Worm (Caenorhabditis elegans) whole organism, mixed stage, embryonic: ENCODE data around the gene srx-76.

Experiments
- M03D4.4 ChIP-seq: sonication (generic microtip); optimal IDR thresholded peaks from 2 replicates; lab custom pipeline; 2017; ENCODE audit warnings: mild to moderate bottlenecking, missing genetic modification characterization, missing compliant biosample characterization
- elt-1 ChIP-seq: sonication (generic microtip); optimal IDR thresholded peaks from 2 replicates; lab custom pipeline; 2017; ENCODE audit warnings: missing genetic modification characterization, mild to moderate bottlenecking, missing compliant biosample characterization, antibody characterized with exemption, moderate library complexity, borderline replicate concordance; ENCODE audit not compliant: insufficient read depth
- elt-3 ChIP-seq: fragments of 150-350 bp; optimal IDR thresholded peaks from 2 replicates; lab custom pipeline; 2014; ENCODE audit warnings: missing biosample characterization, missing genetic modification characterization
- ham-2 ChIP-seq: fragments of 200-800 bp; sonication (Bioruptor generic); optimal IDR thresholded peaks from 2 replicates; lab custom pipeline; 2018; ENCODE audit warnings: mild to moderate bottlenecking, missing genetic modification characterization, missing compliant biosample characterization
- nhr-12 ChIP-seq: fragments of 150-350 bp; optimal IDR thresholded peaks from 2 replicates; lab custom pipeline; 2014; ENCODE audit warnings: missing biosample characterization, missing genetic modification characterization
- nhr-237 ChIP-seq: fragments of 150-350 bp; optimal IDR thresholded peaks from 2 replicates; lab custom pipeline; 2014; ENCODE audit warnings: missing biosample characterization, missing genetic modification characterization
- pha-4 ChIP-seq: fragments of 150-350 bp; optimal IDR thresholded peaks from 2 replicates; lab custom pipeline; 2018; ENCODE audit warnings: missing biosample characterization, missing genetic modification reagents, missing genetic modification characterization
- snpc-4 ChIP-seq: fragments of 150-350 bp; optimal IDR thresholded peaks from 2 replicates; lab custom pipeline; 2014; ENCODE audit warnings: missing biosample characterization, missing genetic modification characterization
- unc-62 ChIP-seq: fragments of 150-350 bp; optimal IDR thresholded peaks from 2 replicates; lab custom pipeline; 2014; ENCODE audit warnings: missing biosample characterization, missing genetic modification reagents, missing genetic modification characterization

DNA sequence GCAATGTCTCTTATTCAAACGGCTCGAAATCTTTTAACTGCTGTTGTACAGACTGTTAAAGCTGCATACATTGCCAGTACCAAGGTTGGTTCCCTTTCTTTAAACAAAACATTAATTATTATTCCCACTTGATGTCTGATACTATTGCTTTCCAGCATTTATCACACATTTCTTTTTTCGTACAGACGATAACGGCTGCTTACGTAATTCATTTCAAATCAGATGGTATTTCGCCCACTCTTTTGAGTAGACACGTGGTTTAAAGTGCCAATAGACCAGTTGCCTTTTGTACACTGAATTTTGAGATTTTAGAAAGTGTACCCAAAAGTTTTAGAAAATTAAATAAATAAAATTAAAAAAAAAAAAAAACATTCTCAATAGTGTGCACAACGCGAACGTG, 42.2 kb upstream of the srx-76 start:
- TF ChIP-seq ham-2 (GFP tag; lab: Kevin White, UChicago), result no peak
- TF ChIP-seq elt-1, result no peak
- no peak for TF ChIP-seq snpc-4 (tag; lab: Kevin White, UChicago)
- no peak for TF ChIP-seq nhr-12 (tag; lab: Kevin White, UChicago)
- no peak for TF ChIP-seq nhr-237
- TF ChIP-seq elt-3 (tag; lab: Kevin White, UChicago), result no peak
- TF ChIP-seq unc-62, result no peak
- no peak for TF ChIP-seq pha-4 (tag; lab: Kevin White, UChicago)
- no peak for TF ChIP-seq M03D4.4
